Fruit fly (Drosophila melanogaster) S2 (cell line): Measurements from ENCODE around the gene CG31642.
A peak's percentile ranks its signal among the peaks of the same experiment; 100 is the strongest.

ENCODE experiments used
- CG8478 ChIP-seq: fragments of >200 bp; optimal IDR thresholded peaks from 2 replicates; lab custom pipeline; 2018
- CTCF ChIP-seq, 2 experiments: fragments of >200 bp; optimal IDR thresholded peaks; 2 replicates each; lab custom pipeline; 2018

Gene CG31642

DNA sequence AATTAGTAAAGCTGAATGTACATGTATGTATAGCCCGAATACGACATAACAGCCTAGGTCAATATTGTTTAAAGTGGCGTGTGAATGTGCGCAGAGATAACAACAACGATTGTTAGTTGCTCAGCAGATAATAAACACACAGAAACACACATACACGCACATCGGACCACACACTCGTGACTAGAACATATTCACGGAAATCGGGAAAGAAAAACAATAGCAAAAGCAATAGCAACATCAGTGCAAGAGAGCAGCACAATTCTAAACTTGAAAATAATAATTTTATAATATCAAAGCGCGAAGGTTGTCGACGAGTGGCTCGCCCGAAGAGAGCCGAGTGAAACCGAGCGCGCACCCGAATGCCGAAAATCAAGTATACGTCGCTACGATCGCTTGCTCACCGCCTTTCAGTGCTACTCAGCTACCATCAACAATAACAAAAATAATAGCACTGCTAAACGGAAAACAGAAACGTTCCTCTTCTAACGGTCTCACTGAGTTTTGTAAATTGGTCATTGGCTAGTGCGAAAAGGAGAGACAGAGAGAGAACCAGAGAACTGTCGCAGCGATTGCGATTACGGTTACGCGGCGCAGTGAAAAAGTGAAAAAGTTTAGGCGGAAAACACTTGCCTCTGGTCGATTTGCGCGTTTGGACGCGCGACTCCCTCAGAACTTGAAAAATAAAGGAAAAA lies 35.2 kb upstream of the CG31642 start:
- TF ChIP-seq CTCF (optimal IDR thresholded peaks at IDR 0.05; lab: Kevin White, UChicago) (no peak), CG8478 (no peak)

- TF ChIP-seq CTCF (optimal IDR thresholded peaks at IDR 0.05; lab: Kevin White, UChicago) = no peak
- TF ChIP-seq CG8478 = no peak
These were observed 33.6 kb upstream of the CG31642 start for dm6 chr2L:6084694-6085093.

DNA sequence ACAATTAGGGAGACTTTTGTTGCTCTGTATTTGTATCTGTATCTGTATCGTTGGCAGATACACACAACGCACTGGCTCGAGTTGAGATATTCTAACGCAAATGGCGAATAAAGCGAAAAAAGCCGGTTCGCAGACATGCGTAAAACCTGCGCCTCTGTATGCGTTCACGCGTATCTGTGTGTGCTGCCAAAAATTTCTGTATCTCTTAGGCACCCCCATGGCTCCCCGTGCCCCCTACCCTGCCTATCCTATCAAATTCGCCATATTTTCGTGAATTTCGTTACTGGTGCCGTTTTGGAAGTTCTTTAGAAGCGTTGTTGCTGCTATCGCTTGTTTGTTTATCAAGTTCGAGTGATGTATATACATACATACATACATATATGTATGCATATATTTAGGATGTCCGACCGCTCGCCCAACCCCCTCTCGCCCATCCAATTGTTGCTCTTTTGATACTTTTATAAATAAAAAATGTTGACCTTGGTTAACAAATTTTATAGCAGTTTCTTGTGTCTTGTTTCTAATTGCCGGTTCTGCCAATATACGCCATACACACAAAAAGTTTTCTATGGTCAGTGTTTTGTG lies 32.5 kb upstream of the CG31642 start:
- TF ChIP-seq CTCF (optimal IDR thresholded peaks at IDR 0.05; lab: Kevin White, UChicago) (no peak), CG8478 (no peak)

dm6 chr2L:6086771-6087170 lies 31.5 kb upstream of the CG31642 start:
- TF ChIP-seq CG8478 (no peak), CTCF (optimal IDR thresholded peaks at IDR 0.05; lab: Kevin White, UChicago) (no peak)

DNA sequence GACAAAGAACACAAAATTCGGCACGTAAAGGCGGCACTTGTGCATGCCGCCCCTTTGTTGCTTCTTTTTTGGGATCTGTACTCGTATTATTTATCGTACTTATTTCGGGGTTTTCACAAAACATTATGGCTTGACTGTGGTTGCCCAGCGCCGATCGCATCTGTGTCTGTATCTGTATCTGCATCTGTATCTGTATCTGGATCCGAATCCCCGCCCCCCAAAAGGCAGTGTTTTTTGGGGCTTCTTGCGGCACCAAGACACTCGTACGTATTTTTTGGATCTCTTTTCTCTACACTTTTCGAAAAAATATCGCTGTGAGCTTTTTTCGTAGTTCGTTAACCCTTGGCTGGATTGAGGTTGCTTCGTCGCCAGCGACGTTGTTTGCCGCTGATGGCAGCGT lies 30.6 kb upstream of the CG31642 start:
- TF ChIP-seq CTCF (optimal IDR thresholded peaks at IDR 0.05; lab: Kevin White, UChicago) (no peak), CG8478 (no peak)

DNA sequence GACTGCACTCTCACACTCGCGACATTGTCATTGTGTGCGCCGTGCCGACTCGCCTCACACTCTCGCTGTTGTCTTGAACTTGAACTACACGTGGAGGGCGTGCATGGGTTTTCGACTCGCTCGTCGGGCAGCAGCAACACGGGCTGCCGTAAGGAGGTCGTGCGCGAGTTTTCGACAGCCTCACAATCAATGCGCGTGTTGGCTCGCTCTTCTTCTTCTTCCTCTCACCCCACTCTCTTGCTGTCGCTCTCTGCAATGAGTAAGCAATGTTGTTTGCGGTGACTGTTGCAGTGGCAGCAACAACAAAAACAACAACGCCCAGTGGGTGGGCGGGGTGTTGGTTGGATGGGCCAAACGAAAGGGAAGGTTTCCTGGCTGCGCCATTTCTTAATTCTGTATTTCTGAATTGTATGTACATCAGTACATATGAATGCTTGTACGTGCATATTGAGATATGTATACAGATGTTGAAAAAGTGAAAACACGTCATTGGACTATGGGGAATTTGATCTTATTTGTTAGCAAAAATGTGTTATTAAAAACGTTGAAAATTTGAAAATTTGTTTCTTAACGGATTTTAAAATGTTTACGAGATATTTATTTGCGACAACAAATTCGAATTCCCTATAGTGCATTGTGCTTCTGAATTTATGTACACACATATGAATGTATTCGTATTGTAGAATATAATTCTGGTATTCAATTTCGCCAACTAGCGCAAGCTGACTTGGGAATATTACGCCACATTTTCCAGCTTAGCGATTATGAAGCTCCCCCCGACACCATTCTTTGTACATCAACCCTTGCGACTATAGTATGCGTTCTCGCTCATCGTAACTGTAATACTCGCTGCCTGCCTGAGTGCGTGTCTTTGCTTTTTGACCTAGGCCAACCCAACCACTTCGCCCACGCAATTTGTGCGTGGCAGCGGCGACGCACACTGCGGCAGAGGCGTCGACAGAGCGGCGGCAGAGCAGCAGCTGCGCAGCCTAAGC lies 29.6 kb upstream of the CG31642 start:
- TF ChIP-seq CG8478 (no peak), CTCF (optimal IDR thresholded peaks at IDR 0.05; lab: Kevin White, UChicago) (no peak)

DNA sequence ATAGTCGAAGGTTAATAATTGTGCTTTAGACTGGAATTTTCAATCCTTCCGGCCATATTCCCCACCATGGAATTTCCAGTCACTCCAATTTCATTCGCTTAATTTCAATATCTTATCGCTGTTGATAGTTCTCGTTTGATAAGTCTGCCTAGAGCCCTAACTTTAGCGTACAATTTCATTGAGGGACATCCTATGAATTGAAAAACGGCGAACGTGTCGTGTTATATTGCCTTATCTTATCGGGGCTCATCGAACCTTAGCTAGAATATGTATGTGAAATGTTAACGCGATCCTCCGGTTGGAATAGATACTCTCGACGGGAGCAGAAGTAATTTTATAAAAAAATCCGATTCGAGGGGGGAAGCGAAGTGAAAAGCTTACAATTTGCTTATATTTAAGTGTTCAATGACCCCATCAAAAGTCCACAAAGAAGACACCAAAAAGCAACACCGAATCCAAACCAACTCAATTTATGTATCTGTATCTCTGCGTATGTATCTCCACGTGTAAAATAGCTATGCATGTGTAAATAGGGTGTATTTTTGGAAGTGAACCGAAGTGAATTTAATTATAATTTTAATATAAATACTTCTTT lies 28.6 kb upstream of the CG31642 start:
- TF ChIP-seq CG8478 (no peak), CTCF (optimal IDR thresholded peaks at IDR 0.05; lab: Kevin White, UChicago) (no peak)

dm6 chr2L:6090365-6090764 lies 27.9 kb upstream of the CG31642 start:
- TF ChIP-seq CTCF (optimal IDR thresholded peaks at IDR 0.05; lab: Kevin White, UChicago) = no peak

DNA sequence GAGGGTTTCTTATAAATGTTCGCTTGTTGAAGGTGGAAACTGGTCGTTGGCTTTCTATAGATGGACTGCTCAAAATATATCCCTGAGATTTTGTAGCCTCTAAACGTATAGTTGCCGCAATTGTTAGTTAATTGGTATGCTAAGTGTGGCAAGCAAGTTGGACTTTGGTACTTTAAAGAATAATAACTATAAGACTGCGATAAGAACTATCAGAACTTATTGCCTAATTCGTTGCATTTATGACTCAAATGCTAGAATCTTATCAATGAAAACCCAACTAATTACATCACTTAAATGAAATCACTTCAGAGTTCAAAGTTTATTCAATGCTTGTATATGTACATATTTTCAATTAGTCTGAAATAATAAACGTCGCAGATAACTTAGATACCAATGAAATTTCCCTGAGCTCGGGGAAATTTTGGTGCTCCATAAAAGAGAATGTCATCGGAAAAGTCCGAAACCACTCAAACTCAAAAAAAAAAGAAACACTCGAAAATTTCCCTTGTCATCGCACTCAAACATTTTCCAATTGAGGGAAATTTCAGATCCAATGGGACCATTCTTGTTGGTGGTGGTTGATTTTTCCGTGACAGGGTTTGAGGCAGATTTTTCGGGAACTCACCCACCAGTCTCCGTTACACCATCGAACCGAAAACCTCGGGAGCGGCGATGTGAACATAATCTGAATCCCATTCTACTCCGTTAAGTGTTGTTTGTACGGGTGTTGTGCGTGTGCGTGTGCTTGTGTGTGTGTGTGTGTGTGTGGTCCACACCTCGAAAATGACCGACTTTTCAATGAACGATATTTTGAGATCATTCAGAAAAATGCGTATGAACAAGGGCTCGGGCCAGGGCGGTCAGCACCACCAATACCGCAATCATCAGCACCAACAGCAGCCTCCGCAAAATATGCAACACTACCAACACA lies 27.3 kb upstream of the CG31642 start, which contains the start of gene CG45075:
CG45075 (plus strand) TSS at position 627 of the 931 bp plus-strand sequence.
- peak in 1 of 2 experiments; percentile 19 for TF ChIP-seq CTCF (optimal IDR thresholded peaks at IDR 0.05; lab: Kevin White, UChicago)
- no peak for TF ChIP-seq CG8478

DNA sequence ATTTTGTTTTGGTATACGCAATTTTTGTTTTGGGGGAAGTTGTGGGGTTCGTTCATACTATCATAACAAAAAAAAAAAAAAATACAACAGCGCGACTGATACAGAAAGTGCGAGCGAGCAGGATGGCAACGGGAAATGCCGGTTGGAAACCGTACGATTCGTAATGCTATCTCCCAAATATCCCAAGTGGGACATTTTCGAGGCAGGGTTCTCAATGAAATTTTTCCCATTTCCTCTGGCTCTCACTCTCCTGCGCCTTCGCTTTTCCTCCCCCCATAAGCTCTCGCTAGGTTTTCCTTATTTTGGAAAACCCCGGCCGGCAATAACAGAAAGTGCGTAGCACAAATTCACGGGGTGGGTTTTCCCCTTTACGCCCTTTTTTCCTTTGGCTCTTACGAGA lies 26.0 kb upstream of the CG31642 start:
- TF ChIP-seq CTCF (optimal IDR thresholded peaks at IDR 0.05; lab: Kevin White, UChicago) = no peak
- TF ChIP-seq CG8478 = no peak

- TF ChIP-seq CG8478 (no peak), CTCF (optimal IDR thresholded peaks at IDR 0.05; lab: Kevin White, UChicago) (peak; percentile 0 to 37)
These were observed 19.6 kb upstream of the CG31642 start, which contains the start of gene CG9175 for dm6 chr2L:6098479-6099269. Gene CG9175 (minus strand): TSS chr2L:6098966.

DNA sequence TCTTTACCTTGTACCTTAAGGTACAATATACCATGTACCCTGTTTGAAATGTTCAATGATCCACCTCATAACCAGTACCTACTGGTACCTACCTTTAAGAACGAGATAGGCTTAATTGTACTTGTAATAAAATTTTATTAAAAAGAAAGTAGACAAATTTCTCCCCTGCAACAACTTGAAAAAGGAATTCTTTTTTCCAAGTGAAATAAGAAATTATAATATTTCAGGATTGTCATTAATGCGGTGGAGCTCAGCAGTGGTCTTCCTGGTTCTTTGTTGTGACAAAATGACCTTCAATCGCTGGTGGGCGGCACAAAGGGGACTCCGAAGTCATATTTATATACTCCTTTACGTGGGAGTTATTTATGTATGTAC lies 19.1 kb upstream of the CG31642 start:
- TF ChIP-seq CG8478 = no peak
- no peak for TF ChIP-seq CTCF (optimal IDR thresholded peaks at IDR 0.05; lab: Kevin White, UChicago)

DNA sequence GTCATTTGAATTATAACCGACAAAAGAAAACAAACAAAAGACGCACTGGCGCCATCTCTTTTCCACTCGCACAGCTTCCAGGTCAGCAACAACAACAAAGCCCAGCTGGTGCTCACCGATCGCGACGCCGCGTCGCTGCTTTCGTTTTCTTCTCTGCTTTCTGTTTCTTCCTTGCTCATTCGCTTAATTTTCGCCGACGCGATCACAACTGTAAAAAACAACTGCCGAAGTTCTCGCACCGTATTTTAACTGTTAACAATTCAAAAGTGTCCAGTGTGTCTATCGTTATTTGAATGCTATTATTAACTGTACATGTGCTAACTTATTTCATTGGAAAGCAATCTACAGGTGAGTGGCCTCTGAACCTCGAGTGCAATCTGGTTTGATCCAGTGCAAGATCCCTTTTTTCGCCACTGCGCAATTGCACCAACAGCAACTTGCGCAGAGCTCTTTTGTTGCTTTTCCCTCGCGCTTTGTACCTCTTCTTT lies 18.1 kb upstream of the CG31642 start, which contains the start of gene stai:
stai (plus strand) TSS at position 176 of the 488 bp plus-strand sequence.
- no peak for TF ChIP-seq CG8478
- no peak for TF ChIP-seq CTCF (optimal IDR thresholded peaks at IDR 0.05; lab: Kevin White, UChicago)
